Worm (Caenorhabditis elegans) whole organism, L3 larva: ENCODE measurements around the gene che-10.

Experiments
- aly-2 ChIP-seq: fragments of 150-350 bp; optimal IDR thresholded peaks from 2 replicates; lab custom pipeline; 2014; ENCODE audit warnings: missing biosample characterization, missing genetic modification characterization
- ceh-28 ChIP-seq: fragments of 150-350 bp; optimal IDR thresholded peaks from 2 replicates; lab custom pipeline; 2014; ENCODE audit warnings: missing biosample characterization, missing genetic modification reagents, missing genetic modification characterization
- ceh-82 ChIP-seq: fragments of 150-350 bp; optimal IDR thresholded peaks from 2 replicates; lab custom pipeline; 2014; ENCODE audit warnings: missing biosample characterization, missing genetic modification characterization
- ceh-9 ChIP-seq: sonication (generic microtip); optimal IDR thresholded peaks from 2 replicates; lab custom pipeline; 2018; ENCODE audit warnings: missing biosample characterization, missing genetic modification characterization
- daf-12 ChIP-seq: fragments of 150-350 bp; optimal IDR thresholded peaks from 2 replicates; lab custom pipeline; 2014; ENCODE audit warnings: missing biosample characterization, missing genetic modification reagents, missing genetic modification characterization
- egl-27 ChIP-seq: sonication (generic microtip); optimal IDR thresholded peaks from 4 replicates; lab custom pipeline; 2017; ENCODE audit warnings: missing biosample characterization, missing genetic modification reagents, missing genetic modification characterization
- elt-1 ChIP-seq: fragments of 150-350 bp; optimal IDR thresholded peaks from 2 replicates; lab custom pipeline; 2014; ENCODE audit warnings: missing biosample characterization, missing genetic modification characterization
- elt-2 ChIP-seq: sonication (generic microtip); optimal IDR thresholded peaks from 2 replicates; lab custom pipeline; 2016; ENCODE audit warnings: missing genetic modification reagents, mild to moderate bottlenecking, missing genetic modification characterization, missing compliant biosample characterization
- hmg-11 ChIP-seq: sonication (generic microtip); optimal IDR thresholded peaks from 2 replicates; lab custom pipeline; 2016; ENCODE audit warnings: missing genetic modification characterization, missing compliant biosample characterization
- lin-39 ChIP-seq: fragments of 150-350 bp; optimal IDR thresholded peaks from 2 replicates; lab custom pipeline; 2018; ENCODE audit warnings: missing biosample characterization, missing genetic modification reagents, missing genetic modification characterization
- nfya-1 ChIP-seq: sonication (generic microtip); optimal IDR thresholded peaks from 2 replicates; lab custom pipeline; 2017; ENCODE audit warnings: missing genetic modification characterization, mild to moderate bottlenecking, missing compliant biosample characterization, antibody characterized with exemption, moderate library complexity; ENCODE audit not compliant: insufficient read depth
- nhr-12 ChIP-seq: fragments of 150-350 bp; optimal IDR thresholded peaks from 2 replicates; lab custom pipeline; 2014; ENCODE audit warnings: missing biosample characterization, missing genetic modification characterization
- nhr-237 ChIP-seq: fragments of 150-350 bp; optimal IDR thresholded peaks from 2 replicates; lab custom pipeline; 2014; ENCODE audit warnings: missing biosample characterization, missing genetic modification characterization
- pha-4 ChIP-seq: fragments of 150-350 bp; optimal IDR thresholded peaks from 2 replicates; lab custom pipeline; 2014; ENCODE audit warnings: missing biosample characterization, missing genetic modification reagents, missing genetic modification characterization
- pqm-1 ChIP-seq: fragments of 150-350 bp; optimal IDR thresholded peaks from 2 replicates; lab custom pipeline; 2017; ENCODE audit warnings: missing biosample characterization, missing genetic modification characterization, inconsistent platforms
- snpc-4 ChIP-seq: fragments of 150-350 bp; optimal IDR thresholded peaks from 2 replicates; lab custom pipeline; 2014; ENCODE audit warnings: missing biosample characterization, missing genetic modification characterization
- unc-62 ChIP-seq: fragments of 150-350 bp; sonication (generic microtip); optimal IDR thresholded peaks from 4 replicates; lab custom pipeline; 2014; ENCODE audit warnings: missing biosample characterization, missing genetic modification reagents, missing genetic modification characterization
- ztf-11 ChIP-seq: fragments of 150-350 bp; optimal IDR thresholded peaks from 2 replicates; lab custom pipeline; 2014; ENCODE audit warnings: missing biosample characterization, missing genetic modification characterization

Gene che-10

ce11 chrII:4584313-4584712 is 53.8 kb downstream of the che-10 start:
- no peak for TF ChIP-seq ceh-82 (tag; lab: Kevin White, UChicago)
- TF ChIP-seq egl-27 (tag; lab: Kevin White, UChicago): no peak
- TF ChIP-seq hmg-11 (tag; lab: Kevin White, UChicago): no peak

DNA sequence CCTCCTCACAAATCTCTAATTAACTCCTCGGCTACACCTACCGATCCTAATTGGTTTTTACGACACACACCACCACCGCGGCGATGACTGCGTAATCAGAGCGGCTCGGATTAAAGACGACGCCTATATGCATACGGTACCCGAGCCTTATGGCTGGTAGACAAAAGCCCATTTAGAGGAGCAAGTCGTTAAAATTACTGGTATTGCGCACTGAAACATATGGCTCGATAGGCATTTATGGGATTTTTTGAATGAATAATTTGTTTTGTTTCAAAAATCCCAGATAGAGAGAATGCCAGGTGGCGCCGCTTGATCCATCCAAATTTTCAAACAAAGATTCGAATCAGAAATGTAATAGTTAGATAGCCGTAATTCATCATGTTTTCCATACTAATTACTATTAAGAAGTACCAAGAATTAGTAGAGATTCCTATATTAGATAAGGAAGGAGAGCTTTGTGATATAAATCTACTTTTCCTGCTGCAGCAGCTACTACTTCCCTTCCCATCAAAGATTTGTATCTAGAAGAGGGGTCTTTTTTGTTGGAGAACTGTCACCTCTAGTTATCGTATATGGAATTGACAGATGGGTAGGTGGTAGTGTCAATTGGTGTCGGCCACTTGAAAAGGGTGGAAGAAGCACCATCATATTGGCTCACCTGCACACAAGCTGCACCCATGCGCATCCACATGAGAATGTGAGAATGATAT is 54.8 kb downstream of the che-10 start:
- TF ChIP-seq elt-1: peak; percentile 83
- TF ChIP-seq aly-2 (tag; lab: Kevin White, UChicago): no peak

ce11 chrII:4581090-4581489 is 57.1 kb downstream of the che-10 start:
- TF ChIP-seq elt-2 (no peak), snpc-4 (tag; lab: Kevin White, UChicago) (no peak), nhr-237 (tag; lab: Kevin White, UChicago) (no peak), daf-12 (tag; lab: Kevin White, UChicago) (no peak), pqm-1 (tag; lab: Kevin White, UChicago) (no peak), lin-39 (tag; lab: Kevin White, UChicago) (no peak), ceh-9 (tag; lab: Kevin White, UChicago) (no peak)

ce11 chrII:4579920-4580474 is 58.1 kb downstream of the che-10 start:
- TF ChIP-seq pha-4 (tag; lab: Kevin White, UChicago) (peak; percentile 77), egl-27 (tag; lab: Kevin White, UChicago) (no peak), nfya-1 (tag; lab: Kevin White, UChicago) (no peak), nhr-12 (no peak), ztf-11 (no peak)

DNA sequence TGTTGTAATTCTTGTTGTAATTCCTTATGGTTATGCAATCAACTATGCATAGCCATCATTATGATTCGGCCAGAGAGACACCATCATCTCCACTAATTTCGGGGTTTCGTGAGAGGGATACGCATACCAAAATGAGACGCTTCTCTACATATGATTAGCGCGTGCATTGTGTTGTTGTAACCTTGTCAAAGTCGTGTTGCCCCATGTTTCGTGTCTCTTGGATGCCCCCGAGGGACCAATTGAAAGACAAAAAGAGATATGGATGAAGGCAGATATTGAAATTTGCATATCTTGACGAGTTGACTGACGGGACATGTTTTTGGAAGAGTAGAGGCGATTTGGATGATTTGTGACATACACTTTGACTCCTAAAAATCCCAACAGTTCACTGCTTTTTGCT is 58.8 kb downstream of the che-10 start:
- TF ChIP-seq ceh-28 (tag; lab: Kevin White, UChicago) (no peak), unc-62 (GFP tag; lab: Kevin White, UChicago) (peak; percentile 58)
- TF ChIP-seq, all 47 proteins: peak for 1
